Worm (Caenorhabditis elegans) whole organism, young adult: Measurements from ENCODE around the gene taf-2.

Experiments used
- him-1 ChIP-seq: sonication (generic microtip); optimal IDR thresholded peaks from 2 replicates; lab custom pipeline; 2016; ENCODE audit warnings: missing genotype, missing genetic modification reagents, missing genetic modification characterization, missing compliant biosample characterization
- mel-28 ChIP-seq: sonication (generic microtip); optimal IDR thresholded peaks from 2 replicates; lab custom pipeline; 2016; ENCODE audit warnings: borderline replicate concordance, mild to moderate bottlenecking, missing genetic modification characterization, missing compliant biosample characterization
- unc-130 ChIP-seq: sonication (generic microtip); optimal IDR thresholded peaks from 2 replicates; lab custom pipeline; 2016; ENCODE audit warnings: missing genetic modification reagents, missing genetic modification characterization, missing compliant biosample characterization
- ztf-3 ChIP-seq: fragments of 200-800 bp; sonication (Bioruptor generic); optimal IDR thresholded peaks from 2 replicates; lab custom pipeline; 2018; ENCODE audit warnings: mild to moderate bottlenecking, missing genetic modification characterization, missing compliant biosample characterization

- TF ChIP-seq unc-130 (GFP tag; lab: Kevin White, UChicago) (no peak), ztf-3 (GFP tag; lab: Kevin White, UChicago) (no peak), him-1 (tag; lab: Kevin White, UChicago) (no peak), mel-28 (tag; lab: Kevin White, UChicago) (no peak)
These were observed 39.1 kb upstream of the taf-2 start for ce11 chrIV:3632475-3632874.
